Worm (Caenorhabditis elegans) whole organism, mixed stage, embryonic: ENCODE data around the gene fbxa-85.

ENCODE experiments used
- blmp-1 ChIP-seq: fragments of 150-350 bp; optimal IDR thresholded peaks from 2 replicates; lab custom pipeline; 2014; ENCODE audit warnings: missing biosample characterization, missing genetic modification characterization
- elt-3 ChIP-seq: fragments of 150-350 bp; optimal IDR thresholded peaks from 2 replicates; lab custom pipeline; 2014; ENCODE audit warnings: missing biosample characterization, missing genetic modification characterization
- lin-13 ChIP-seq: fragments of 150-350 bp; optimal IDR thresholded peaks from 2 replicates; lab custom pipeline; 2014; ENCODE audit warnings: missing biosample characterization, missing genetic modification characterization
- lin-32 ChIP-seq: fragments of 200-800 bp; sonication (Bioruptor generic); optimal IDR thresholded peaks from 2 replicates; lab custom pipeline; 2018; ENCODE audit warnings: mild to moderate bottlenecking, missing genetic modification characterization, missing compliant biosample characterization
- lsy-2 ChIP-seq: fragments of 150-350 bp; optimal IDR thresholded peaks from 2 replicates; lab custom pipeline; 2014; ENCODE audit warnings: missing biosample characterization, missing genetic modification characterization
- mep-1 ChIP-seq: fragments of 150-350 bp; optimal IDR thresholded peaks from 2 replicates; lab custom pipeline; 2017; ENCODE audit warnings: missing biosample characterization, missing genetic modification reagents, missing genetic modification characterization, inconsistent platforms
- pha-4 ChIP-seq: fragments of 150-350 bp; optimal IDR thresholded peaks from 2 replicates; lab custom pipeline; 2018; ENCODE audit warnings: missing biosample characterization, missing genetic modification reagents, missing genetic modification characterization
- snpc-4 ChIP-seq: fragments of 150-350 bp; optimal IDR thresholded peaks from 2 replicates; lab custom pipeline; 2014; ENCODE audit warnings: missing biosample characterization, missing genetic modification characterization

DNA sequence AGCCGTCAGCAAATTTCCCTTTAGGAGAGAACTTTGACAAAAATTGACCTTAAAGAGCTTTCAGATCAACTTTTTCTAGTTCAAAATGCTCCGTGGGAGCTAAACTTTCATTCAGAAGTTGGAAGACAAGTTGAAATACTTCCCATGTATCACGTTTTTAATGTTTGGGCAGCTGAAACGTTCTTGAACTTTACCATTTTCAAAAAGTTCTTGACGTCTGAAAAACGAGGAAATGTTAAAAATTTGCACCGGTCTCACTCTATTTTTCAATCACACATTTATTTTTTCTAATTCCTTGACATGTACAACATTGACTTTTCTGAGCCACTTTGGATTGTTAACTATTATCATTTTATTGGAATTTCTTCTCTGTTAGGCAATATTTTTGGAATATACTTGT is 43.8 kb downstream of the fbxa-85 start, which contains the start of gene sri-70:
- TF ChIP-seq lsy-2 (tag; lab: Kevin White, UChicago) (no peak), elt-3 (no peak), snpc-4 (no peak), blmp-1 (tag; lab: Kevin White, UChicago) (no peak), mep-1 (tag; lab: Kevin White, UChicago) (no peak), pha-4 (tag; lab: Kevin White, UChicago) (no peak), lin-32 (no peak), lin-13 (no peak)
